Fruit fly (Drosophila melanogaster) whole organism, embryonic: ENCODE measurements around the gene Indy.

Experiments
- Asciz ChIP-seq: fragments of 200-800 bp; sonication (Bioruptor generic); optimal IDR thresholded peaks from 2 replicates; lab custom pipeline; 2017; ENCODE audit warnings: missing biosample characterization, mild to moderate bottlenecking, missing genetic modification characterization, missing genetic modification reagents
- B-H2 ChIP-seq: fragments of 200-800 bp; sonication (Bioruptor generic); optimal IDR thresholded peaks from 2 replicates; lab custom pipeline; 2018; ENCODE audit warnings: missing biosample characterization, mild to moderate bottlenecking, missing genetic modification characterization
- C15 ChIP-seq: fragments of 200-800 bp; sonication (Bioruptor generic); IDR thresholded peaks from 3 replicates; pipeline ENCODE4 v1.3.6; 2022; ENCODE audit warnings: missing biosample characterization, missing genetic modification characterization
- CG10543 ChIP-seq: fragments of 200-800 bp; sonication (Bioruptor generic); optimal IDR thresholded peaks from 3 replicates; lab custom pipeline; 2017; ENCODE audit warnings: missing biosample characterization, mild to moderate bottlenecking, missing genetic modification characterization, moderate library complexity
- CG10654 ChIP-seq: fragments of 200-800 bp; sonication (Bioruptor generic); optimal IDR thresholded peaks from 2 replicates; lab custom pipeline; 2016; ENCODE audit warnings: missing biosample characterization, missing genetic modification characterization
- CG11085 ChIP-seq: fragments of 200-800 bp; sonication (Bioruptor generic); IDR thresholded peaks from 2 replicates; pipeline ENCODE4 v1.3.6; 2022; ENCODE audit warnings: missing biosample characterization, missing genetic modification characterization
- CG12299 ChIP-seq: fragments of 200-800 bp; sonication (Bioruptor generic); optimal IDR thresholded peaks from 2 replicates; lab custom pipeline; 2018; ENCODE audit warnings: missing biosample characterization, mild to moderate bottlenecking, missing genetic modification characterization
- CG13894 ChIP-seq: fragments of 200-800 bp; sonication (Bioruptor generic); optimal IDR thresholded peaks from 3 replicates; lab custom pipeline; 2018; ENCODE audit warnings: missing biosample characterization, mild to moderate bottlenecking, missing genetic modification characterization, moderate library complexity
- CG1529 ChIP-seq: fragments of 200-800 bp; sonication (Bioruptor generic); optimal IDR thresholded peaks from 3 replicates; lab custom pipeline; 2018; ENCODE audit warnings: missing biosample characterization, missing genetic modification characterization
- CG15514 ChIP-seq: fragments of 200-800 bp; sonication (Bioruptor generic); optimal IDR thresholded peaks from 3 replicates; lab custom pipeline; 2017; ENCODE audit warnings: missing biosample characterization, missing genetic modification characterization, mild to moderate bottlenecking, moderate library complexity, missing genetic modification reagents
- CG2129 ChIP-seq: fragments of 200-800 bp; sonication (Bioruptor generic); IDR thresholded peaks from 2 replicates; pipeline ENCODE4 v1.3.6; 2022; ENCODE audit warnings: missing biosample characterization, missing genetic modification characterization; ENCODE audit not compliant: partially characterized antibody
- CG30403 ChIP-seq: fragments of 200-800 bp; sonication (Bioruptor generic); optimal IDR thresholded peaks from 3 replicates; lab custom pipeline; 2016; ENCODE audit warnings: missing biosample characterization, missing genetic modification characterization
- CG32767 ChIP-seq: fragments of 200-800 bp; sonication (Bioruptor generic); IDR thresholded peaks from 2 replicates; pipeline ENCODE4 v1.3.6; 2022; ENCODE audit warnings: missing biosample characterization, missing genetic modification characterization
- CG4730 ChIP-seq: fragments of 200-800 bp; sonication (Bioruptor generic); IDR thresholded peaks from 2 replicates; pipeline ENCODE4 v1.3.6; 2022; ENCODE audit warnings: missing biosample characterization, missing genetic modification characterization
- CG5953 ChIP-seq: fragments of 200-800 bp; sonication (Bioruptor generic); IDR thresholded peaks from 2 replicates; pipeline ENCODE4 v1.3.6; 2022; ENCODE audit warnings: missing biosample characterization, missing genetic modification characterization
- CG7271 ChIP-seq: fragments of 200-800 bp; sonication (Bioruptor generic); optimal IDR thresholded peaks from 2 replicates; lab custom pipeline; 2018; ENCODE audit warnings: missing biosample characterization, mild to moderate bottlenecking, missing genetic modification characterization, moderate library complexity
- CG7786 ChIP-seq: fragments of 200-800 bp; sonication (Bioruptor generic); optimal IDR thresholded peaks from 2 replicates; lab custom pipeline; 2016; ENCODE audit warnings: missing biosample characterization, missing genetic modification characterization
- Dp ChIP-seq: fragments of 200-800 bp; sonication (Bioruptor generic); optimal IDR thresholded peaks from 2 replicates; lab custom pipeline; 2018; ENCODE audit warnings: missing biosample characterization, mild to moderate bottlenecking, missing genetic modification characterization, moderate library complexity
- Elba2 ChIP-seq: fragments of 200-800 bp; sonication (Bioruptor generic); optimal IDR thresholded peaks from 3 replicates; lab custom pipeline; 2016; ENCODE audit warnings: missing biosample characterization, missing genetic modification characterization
- Fer2 ChIP-seq: fragments of 200-800 bp; sonication (Bioruptor generic); optimal IDR thresholded peaks from 2 replicates; lab custom pipeline; 2018; ENCODE audit warnings: missing biosample characterization, mild to moderate bottlenecking, missing genetic modification characterization, moderate library complexity
- HLH4C ChIP-seq: fragments of 200-800 bp; sonication (Bioruptor generic); IDR thresholded peaks from 3 replicates; pipeline ENCODE4 v1.3.6; 2022; ENCODE audit warnings: missing biosample characterization, missing genetic modification characterization; ENCODE audit not compliant: partially characterized antibody
- Hey ChIP-seq: fragments of 200-800 bp; sonication (Bioruptor generic); optimal IDR thresholded peaks from 3 replicates; lab custom pipeline; 2018; ENCODE audit warnings: missing biosample characterization, mild to moderate bottlenecking, missing genetic modification characterization
- HmgZ ChIP-seq: fragments of 200-800 bp; sonication (Bioruptor generic); optimal IDR thresholded peaks from 2 replicates; lab custom pipeline; 2018; ENCODE audit warnings: missing biosample characterization, mild to moderate bottlenecking, missing genetic modification characterization
- Myb ChIP-seq: fragments of 200-800 bp; sonication (Bioruptor generic); optimal IDR thresholded peaks from 2 replicates; lab custom pipeline; 2016; ENCODE audit warnings: missing biosample characterization, missing genetic modification characterization
- NC2β ChIP-seq: fragments of 200-800 bp; sonication (Bioruptor generic); optimal IDR thresholded peaks from 2 replicates; lab custom pipeline; 2016; ENCODE audit warnings: missing biosample characterization, missing genetic modification characterization
- Nf-YB ChIP-seq: fragments of 200-800 bp; sonication (Bioruptor generic); optimal IDR thresholded peaks from 3 replicates; lab custom pipeline; 2019; ENCODE audit warnings: missing biosample characterization, mild to moderate bottlenecking, missing genetic modification characterization, moderate library complexity
- Nf-YC ChIP-seq: fragments of 200-800 bp; optimal IDR thresholded peaks from 3 replicates; lab custom pipeline; 2019; ENCODE audit warnings: missing biosample characterization, mild to moderate bottlenecking, missing genetic modification characterization, moderate library complexity
- PHDP ChIP-seq: fragments of 200-800 bp; sonication (Bioruptor generic); optimal IDR thresholded peaks from 3 replicates; lab custom pipeline; 2018; ENCODE audit warnings: missing biosample characterization, mild to moderate bottlenecking, missing genetic modification characterization, moderate library complexity
- TFAM ChIP-seq: fragments of 200-800 bp; sonication (Bioruptor generic); optimal IDR thresholded peaks from 2 replicates; lab custom pipeline; 2017; ENCODE audit warnings: missing biosample characterization, missing genetic modification characterization, inconsistent platforms
- Trl ChIP-seq, 3 experiments: fragments of >200 bp in 2 of 3; fragments of 200-800 bp in 1 of 3; sonication (Bioruptor generic) in 1 of 3; optimal IDR thresholded peaks; 2 replicates in 1 of 3; 3 replicates in 2 of 3; lab custom pipeline; 2016 to 2017; ENCODE audit warnings: missing biosample characterization in 1 of 3, missing genetic modification characterization in 1 of 3
- Usf ChIP-seq: fragments of 200-800 bp; sonication (Bioruptor generic); optimal IDR thresholded peaks from 2 replicates; lab custom pipeline; 2017; ENCODE audit warnings: missing genotype, missing biosample characterization, missing genetic modification characterization
- ara ChIP-seq: fragments of 200-800 bp; sonication (Bioruptor generic); IDR thresholded peaks from 2 replicates; pipeline ENCODE4 v1.3.6; 2022; ENCODE audit warnings: missing biosample characterization, missing genetic modification characterization
- cg ChIP-seq: fragments of 200-800 bp; sonication (Bioruptor generic); optimal IDR thresholded peaks from 3 replicates; lab custom pipeline; 2019; ENCODE audit warnings: missing biosample characterization, mild to moderate bottlenecking, missing genetic modification characterization, moderate library complexity
- chinmo ChIP-seq: fragments of 200-800 bp; sonication (Bioruptor generic); IDR thresholded peaks from 4 replicates; pipeline ENCODE4 v1.3.6; 2022; ENCODE audit warnings: missing biosample characterization, missing genetic modification characterization; ENCODE audit not compliant: partially characterized antibody
- da ChIP-seq: fragments of 200-800 bp; sonication (Bioruptor generic); optimal IDR thresholded peaks from 2 replicates; lab custom pipeline; 2016; ENCODE audit warnings: missing biosample characterization, missing genetic modification characterization
- fu2 ChIP-seq: fragments of 200-800 bp; sonication (Bioruptor generic); optimal IDR thresholded peaks from 2 replicates; lab custom pipeline; 2016; ENCODE audit warnings: missing biosample characterization, missing genetic modification characterization
- gem ChIP-seq: fragments of 200-800 bp; sonication (Bioruptor generic); optimal IDR thresholded peaks from 2 replicates; lab custom pipeline; 2019; ENCODE audit warnings: missing biosample characterization, mild to moderate bottlenecking, missing genetic modification characterization, moderate library complexity
- h ChIP-seq: fragments of >200 bp; optimal IDR thresholded peaks from 2 replicates; lab custom pipeline; 2017
- jigr1 ChIP-seq: fragments of 200-800 bp; sonication (Bioruptor generic); IDR thresholded peaks from 3 replicates; pipeline ENCODE4 v1.3.6; 2022; ENCODE audit warnings: missing biosample characterization, missing genetic modification characterization
- kni ChIP-seq: fragments of 200-800 bp; sonication (Bioruptor generic); optimal IDR thresholded peaks from 3 replicates; lab custom pipeline; 2017; ENCODE audit warnings: mild to moderate bottlenecking, missing biosample characterization, missing genetic modification reagents, missing genetic modification characterization
- lab ChIP-seq: fragments of 200-800 bp; sonication (Bioruptor generic); optimal IDR thresholded peaks from 3 replicates; lab custom pipeline; 2017; ENCODE audit warnings: missing biosample characterization, missing genetic modification characterization, mild to moderate bottlenecking, moderate library complexity, missing genetic modification reagents
- mirr ChIP-seq: fragments of 200-800 bp; sonication (Bioruptor generic); optimal IDR thresholded peaks from 3 replicates; lab custom pipeline; 2018; ENCODE audit warnings: missing biosample characterization, mild to moderate bottlenecking, missing genetic modification characterization
- mld ChIP-seq: fragments of 200-800 bp; sonication (Bioruptor generic); IDR thresholded peaks from 3 replicates; pipeline ENCODE4 v1.3.6; 2022; ENCODE audit warnings: missing biosample characterization, missing genetic modification characterization; ENCODE audit not compliant: partially characterized antibody
- pfk ChIP-seq: fragments of 200-800 bp; sonication (Bioruptor generic); optimal IDR thresholded peaks from 2 replicates; lab custom pipeline; 2018; ENCODE audit warnings: missing biosample characterization, mild to moderate bottlenecking, missing genetic modification characterization, moderate library complexity
- pum ChIP-seq: fragments of 200-800 bp; sonication (Bioruptor generic); optimal IDR thresholded peaks from 2 replicates; lab custom pipeline; 2016; ENCODE audit warnings: missing biosample characterization, missing genetic modification characterization
- sens ChIP-seq: fragments of 200-800 bp; sonication (Bioruptor generic); peaks from one replicate; lab custom pipeline; 2016; ENCODE audit warnings: missing biosample characterization, missing genetic modification characterization
- sens-2 ChIP-seq: fragments of 200-800 bp; sonication (Bioruptor generic); IDR thresholded peaks from 2 replicates; pipeline ENCODE4 v1.3.6; 2022; ENCODE audit warnings: missing biosample characterization, missing genetic modification characterization
- sqz ChIP-seq: fragments of 200-800 bp; sonication (Bioruptor generic); optimal IDR thresholded peaks from 3 replicates; lab custom pipeline; 2018; ENCODE audit warnings: missing biosample characterization, mild to moderate bottlenecking, missing genetic modification characterization
- sug ChIP-seq: fragments of 200-800 bp; optimal IDR thresholded peaks from 2 replicates; lab custom pipeline; 2019; ENCODE audit warnings: missing biosample characterization, mild to moderate bottlenecking, missing genetic modification characterization, moderate library complexity
- zen ChIP-seq: fragments of 200-800 bp; sonication (Bioruptor generic); optimal IDR thresholded peaks from 3 replicates; lab custom pipeline; 2018; ENCODE audit warnings: missing biosample characterization, mild to moderate bottlenecking, missing genetic modification characterization, moderate library complexity

Indy gene

dm6 chr3L:18817264-18817894 is 28.7 kb downstream of the Indy start (continued):
- no peak for TF ChIP-seq CG32767 (GFP tag; lab: Robert Waterston, UW)
- TF ChIP-seq pum (GFP tag; lab: Kevin White, UChicago), result no peak
- TF ChIP-seq h (lab: Kevin White, UChicago), result no peak
- TF ChIP-seq CG5953 (GFP tag; lab: Robert Waterston, UW), result no peak
- TF ChIP-seq CG7786, result no peak
- TF ChIP-seq mld (GFP tag; lab: Robert Waterston, UW), result no peak
- no peak for TF ChIP-seq kni (GFP tag; lab: Kevin White, UChicago)
- no peak for TF ChIP-seq ara
- TF ChIP-seq TFAM, result no peak
- peak; percentile 16 for TF ChIP-seq Nf-YC (tag; lab: Kevin White, UChicago)
- TF ChIP-seq CG7271 (tag; lab: Kevin White, UChicago), result no peak
- no peak for TF ChIP-seq CG30403 (GFP tag; lab: Kevin White, UChicago)
- TF ChIP-seq Dp, result no peak
- TF ChIP-seq CG13894, result no peak
- TF ChIP-seq CG10543 (GFP tag; lab: Kevin White, UChicago), result no peak
- peak; percentile 10 for TF ChIP-seq CG15514 (GFP tag; lab: Kevin White, UChicago)
- TF ChIP-seq Trl (optimal IDR thresholded peaks at IDR 0.05; lab: Kevin White, UChicago), result no peak
- no peak for TF ChIP-seq Trl (GFP tag; optimal IDR thresholded peaks at IDR 0.05; lab: Kevin White, UChicago)
- TF ChIP-seq lab (GFP tag; lab: Kevin White, UChicago), result peak; percentile 42
- TF ChIP-seq CG1529 (GFP tag; lab: Kevin White, UChicago), result no peak
- no peak for TF ChIP-seq CG10654 (GFP tag; lab: Kevin White, UChicago)
- TF ChIP-seq CG11085, result no peak
- TF ChIP-seq Usf (GFP tag; lab: Kevin White, UChicago), result no peak
- TF ChIP-seq Nf-YB, result peak; percentile 29
- no peak for TF ChIP-seq jigr1 (GFP tag; lab: Robert Waterston, UW)
- no peak for TF ChIP-seq Myb
- TF ChIP-seq sens (GFP tag; lab: Kevin White, UChicago), result no peak
- TF ChIP-seq sens-2 (GFP tag; lab: Robert Waterston, UW), result no peak
- peak; percentile 88 for TF ChIP-seq sqz
- TF ChIP-seq chinmo (GFP tag; lab: Robert Waterston, UW), result peak; percentile 90; the same call in 3 of the 4 replicates
- TF ChIP-seq da (GFP tag; lab: Kevin White, UChicago), result no peak
- TF ChIP-seq zen, result no peak
- TF ChIP-seq CG2129 (GFP tag; lab: Robert Waterston, UW), result no peak
- no peak for TF ChIP-seq Fer2 (tag; lab: Kevin White, UChicago)
- TF ChIP-seq C15 (GFP tag; lab: Robert Waterston, UW), result no peak
- no peak for TF ChIP-seq HLH4C (GFP tag; lab: Robert Waterston, UW)
- TF ChIP-seq pfk (GFP tag; lab: Kevin White, UChicago), result no peak
- no peak for TF ChIP-seq fu2 (GFP tag; lab: Kevin White, UChicago)
- TF ChIP-seq NC2β, result no peak
- peak; percentile 89 for TF ChIP-seq gem (tag; lab: Kevin White, UChicago)
- TF ChIP-seq B-H2 (GFP tag; lab: Kevin White, UChicago), result peak; percentile 11
- peak; percentile 1 for TF ChIP-seq Asciz
- TF ChIP-seq Elba2, result no peak
- peak; percentile 46 for TF ChIP-seq HmgZ
- TF ChIP-seq cg (GFP tag; lab: Kevin White, UChicago), result peak; percentile 34
- peak; percentile 97 for TF ChIP-seq mirr (GFP tag; lab: Kevin White, UChicago)
- peak; percentile 56 for TF ChIP-seq Hey (tag; lab: Kevin White, UChicago)
- peak; percentile 97 for TF ChIP-seq sug (tag; lab: Kevin White, UChicago)
- TF ChIP-seq CG12299 (tag; lab: Kevin White, UChicago), result no peak
- no peak for TF ChIP-seq PHDP
- no peak for TF ChIP-seq CG4730
